Fruit fly (Drosophila melanogaster): ENCODE measurements around the gene stwl.

The stwl gene

dm6 chr3L:14359815-14360719 lies 49.7 kb downstream of the stwl start:
- TF ChIP-seq insv (optimal IDR thresholded peaks at IDR 0.05), result no peak
- TF ChIP-seq ttk (optimal IDR thresholded peaks at IDR 0.05), result no peak
- TF ChIP-seq Myc (optimal IDR thresholded peaks at IDR 0.05), result no peak
- no peak for TF ChIP-seq Sin3A (optimal IDR thresholded peaks at IDR 0.05)
- no peak for TF ChIP-seq psq (optimal IDR thresholded peaks at IDR 0.05)
- no peak for TF ChIP-seq h (optimal IDR thresholded peaks at IDR 0.05)

DNA sequence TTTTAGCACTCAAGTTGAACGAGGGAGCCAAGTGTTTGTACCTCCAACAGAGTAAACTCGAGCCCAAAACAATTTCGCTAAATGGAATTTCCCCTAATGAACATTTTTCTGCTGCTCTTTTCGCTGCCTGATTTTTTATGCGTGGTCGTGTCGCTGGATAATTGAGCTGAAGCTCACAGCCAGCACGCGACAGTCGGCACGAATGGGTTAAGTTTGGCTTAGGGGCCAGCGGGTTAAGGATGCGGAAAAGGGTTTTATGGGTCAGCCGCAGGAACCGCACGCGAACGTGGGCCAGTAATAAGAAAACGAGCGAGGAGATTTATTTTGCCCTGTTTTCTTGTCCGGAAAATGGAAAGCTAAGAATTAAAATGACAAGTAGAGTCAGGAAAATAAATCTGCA lies 50.8 kb downstream of the stwl start:
- TF ChIP-seq psq (optimal IDR thresholded peaks at IDR 0.05), result no peak
- TF ChIP-seq Sin3A (optimal IDR thresholded peaks at IDR 0.05), result no peak
- no peak for TF ChIP-seq h (optimal IDR thresholded peaks at IDR 0.05)
- no peak for TF ChIP-seq insv (optimal IDR thresholded peaks at IDR 0.05)
- TF ChIP-seq Myc (optimal IDR thresholded peaks at IDR 0.05), result no peak
- TF ChIP-seq ttk (optimal IDR thresholded peaks at IDR 0.05), result no peak

DNA sequence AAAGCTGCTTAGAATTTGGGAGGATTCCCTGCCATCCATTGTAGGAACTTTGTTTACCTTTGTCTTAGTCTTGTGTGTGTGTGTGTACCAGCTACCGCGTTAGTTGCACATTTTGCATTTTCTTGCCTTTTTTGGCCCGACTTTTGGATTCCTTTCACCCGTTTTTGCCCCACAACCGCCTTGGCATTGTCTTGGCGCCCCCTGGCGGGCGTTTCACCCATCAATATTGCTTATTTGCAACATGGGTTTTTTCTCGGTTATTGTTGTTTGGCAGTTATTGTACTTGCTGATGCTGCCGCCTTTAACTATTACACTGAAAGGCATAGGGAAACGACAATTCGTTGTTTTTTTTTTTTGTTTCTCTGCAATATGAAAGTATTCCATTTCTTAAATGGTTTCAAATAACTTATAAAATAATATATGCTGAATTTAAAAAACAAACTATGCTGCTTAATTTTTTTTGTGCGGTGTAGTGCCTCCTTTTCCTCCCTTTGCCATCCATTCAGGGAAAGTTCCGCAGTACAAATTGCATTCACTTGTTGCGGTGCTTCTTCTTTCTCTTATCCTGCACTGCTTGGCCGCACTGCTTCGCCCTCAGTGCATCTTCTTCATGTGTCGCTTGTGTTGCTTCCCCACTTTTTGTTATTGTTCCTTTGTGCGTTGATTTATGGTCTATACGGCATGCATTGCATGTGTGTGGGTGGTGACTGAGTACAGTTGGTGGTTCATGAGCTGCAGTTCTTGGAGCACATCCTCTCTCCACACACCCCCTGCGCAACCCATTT lies 53.0 kb downstream of the stwl start:
- TF ChIP-seq h (optimal IDR thresholded peaks at IDR 0.05), result no peak
- no peak for TF ChIP-seq Sin3A (optimal IDR thresholded peaks at IDR 0.05)
- TF ChIP-seq psq (optimal IDR thresholded peaks at IDR 0.05), result no peak
- TF ChIP-seq insv (optimal IDR thresholded peaks at IDR 0.05), result no peak
- no peak for TF ChIP-seq ttk (optimal IDR thresholded peaks at IDR 0.05)
- TF ChIP-seq Myc (optimal IDR thresholded peaks at IDR 0.05), result no peak

DNA sequence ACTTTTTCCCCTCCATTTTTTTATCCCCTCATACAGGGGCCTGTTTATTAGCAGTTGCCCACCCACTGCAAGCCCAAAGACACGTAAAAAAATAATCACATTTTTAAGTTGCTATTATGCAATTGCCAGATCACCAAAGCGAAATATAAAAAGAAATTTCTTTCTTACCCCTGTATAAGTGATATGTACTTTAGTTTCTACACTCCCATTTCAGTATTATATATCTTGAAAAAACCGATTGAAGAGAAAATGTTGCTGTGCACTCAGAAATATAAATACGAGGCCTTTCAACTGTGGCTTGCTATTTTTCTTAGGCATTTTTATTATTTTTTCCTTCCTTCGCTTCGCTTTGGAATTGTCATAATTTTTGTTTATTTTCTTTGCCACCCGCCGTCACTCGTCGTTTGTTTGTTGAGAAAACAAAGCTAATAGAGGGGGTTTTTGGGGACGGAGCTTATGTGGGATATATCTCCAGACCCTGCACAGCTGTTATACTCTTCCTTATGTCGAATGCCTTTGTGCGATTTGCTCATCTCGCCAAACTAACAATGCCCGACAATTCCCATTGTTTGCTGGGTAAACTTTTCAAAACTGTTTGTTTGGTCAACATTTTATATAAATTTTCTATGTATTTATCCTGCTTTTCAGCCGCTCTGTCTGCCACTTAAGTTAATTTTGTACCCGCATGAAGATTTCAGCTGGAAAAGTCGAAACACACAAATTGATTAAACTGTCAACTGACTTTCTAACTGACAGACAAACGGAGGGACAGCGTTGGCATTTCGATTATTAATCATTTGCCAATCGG lies 55.2 kb downstream of the stwl start:
- no peak for TF ChIP-seq h (optimal IDR thresholded peaks at IDR 0.05)
- TF ChIP-seq psq (optimal IDR thresholded peaks at IDR 0.05), result no peak
- TF ChIP-seq ttk (optimal IDR thresholded peaks at IDR 0.05), result no peak
- no peak for TF ChIP-seq Myc (optimal IDR thresholded peaks at IDR 0.05)
- TF ChIP-seq insv (optimal IDR thresholded peaks at IDR 0.05), result no peak
- no peak for TF ChIP-seq Sin3A (optimal IDR thresholded peaks at IDR 0.05)

DNA sequence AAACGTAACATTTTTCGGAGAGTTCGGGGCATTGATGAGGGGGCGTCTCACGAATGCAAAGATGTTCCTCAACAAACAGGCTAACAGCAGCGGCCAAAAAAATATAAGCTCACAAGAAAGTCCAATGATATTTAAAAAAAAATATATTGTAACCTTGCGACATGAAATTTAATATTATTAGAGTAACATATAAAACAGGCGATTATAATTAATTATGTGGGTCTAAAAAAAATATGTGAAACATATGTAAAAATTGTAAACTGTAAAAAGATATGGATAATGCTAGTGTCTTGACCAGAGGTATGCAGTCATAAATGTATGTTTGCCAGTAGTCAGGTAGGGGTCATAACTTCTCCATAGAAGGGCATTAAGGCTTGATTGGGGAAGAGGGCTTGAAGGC lies 56.6 kb downstream of the stwl start:
- TF ChIP-seq psq (optimal IDR thresholded peaks at IDR 0.05) (no peak), insv (optimal IDR thresholded peaks at IDR 0.05) (no peak), h (optimal IDR thresholded peaks at IDR 0.05) (no peak), Myc (optimal IDR thresholded peaks at IDR 0.05) (no peak), Sin3A (optimal IDR thresholded peaks at IDR 0.05) (no peak), ttk (optimal IDR thresholded peaks at IDR 0.05) (no peak)
